Worm (Caenorhabditis elegans): Measurements from ENCODE around the gene F17H10.2.

- TF ChIP-seq mep-1 (tag; optimal IDR thresholded peaks at IDR 0.05) (no peak), lsy-2 (tag; optimal IDR thresholded peaks at IDR 0.05) (no peak), nhr-11 (tag; optimal IDR thresholded peaks at IDR 0.05) (no peak), ZK546.5 (tag; optimal IDR thresholded peaks at IDR 0.05) (no peak), nhr-237 (tag; optimal IDR thresholded peaks at IDR 0.05) (no peak), unc-130 (GFP tag; optimal IDR thresholded peaks at IDR 0.05) (no peak), unc-62 (GFP tag; optimal IDR thresholded peaks at IDR 0.05 in 1 of 2) (no peak), unc-62 (tag; optimal IDR thresholded peaks at IDR 0.05) (no peak), F44E2.7 (GFP tag; IDR thresholded peaks at IDR 0.05) (no peak), lir-3 (tag; optimal IDR thresholded peaks at IDR 0.05) (no peak)
Observed at ce11 chrX:13084273-13084672, 29.3 kb upstream of the F17H10.2 start, which contains the start of gene R03G8.1.
